Fruit fly (Drosophila melanogaster): Measurements from ENCODE around the gene CG1523.

dm6 chr3R:28851966-28852377 is 32.5 kb upstream of the CG1523 start:
- TF ChIP-seq Hnf4 (GFP tag; optimal IDR thresholded peaks at IDR 0.05) (no peak), tai (GFP tag; optimal IDR thresholded peaks at IDR 0.05) (no peak), h (GFP tag; optimal IDR thresholded peaks at IDR 0.05) (no peak), pan (optimal IDR thresholded peaks at IDR 0.05) (no peak), lola (GFP tag; optimal IDR thresholded peaks at IDR 0.05) (no peak), usp (GFP tag; optimal IDR thresholded peaks at IDR 0.05) (no peak), jim (GFP tag; optimal IDR thresholded peaks at IDR 0.05) (no peak), Dfd (GFP tag; optimal IDR thresholded peaks at IDR 0.05) (no peak), N (GFP tag; optimal IDR thresholded peaks at IDR 0.05) (no peak), HLH106 (tag; optimal IDR thresholded peaks at IDR 0.05) (no peak), Hr78 (GFP tag; optimal IDR thresholded peaks at IDR 0.05) (no peak), CG9705 (GFP tag; optimal IDR thresholded peaks at IDR 0.05) (no peak)
